Fruit fly (Drosophila melanogaster) whole organism, embryonic: Measurements from ENCODE around the gene Kdm3.

Experiments used
- Asciz ChIP-seq: fragments of 200-800 bp; sonication (Bioruptor generic); optimal IDR thresholded peaks from 2 replicates; lab custom pipeline; 2017; ENCODE audit warnings: missing biosample characterization, mild to moderate bottlenecking, missing genetic modification characterization, missing genetic modification reagents
- CG10431 ChIP-seq: fragments of 200-800 bp; sonication (Bioruptor generic); optimal IDR thresholded peaks from 3 replicates; lab custom pipeline; 2018; ENCODE audit warnings: missing biosample characterization, mild to moderate bottlenecking, missing genetic modification characterization
- CG11398 ChIP-seq: fragments of 200-800 bp; sonication (Bioruptor generic); optimal IDR thresholded peaks from 2 replicates; lab custom pipeline; 2016; ENCODE audit warnings: missing biosample characterization, missing genetic modification characterization
- CG11723 ChIP-seq: fragments of 200-800 bp; sonication (Bioruptor generic); optimal IDR thresholded peaks from 2 replicates; lab custom pipeline; 2017; ENCODE audit warnings: missing biosample characterization, mild to moderate bottlenecking, missing genetic modification characterization
- CG14441 ChIP-seq: fragments of 200-800 bp; sonication (Bioruptor generic); IDR thresholded peaks from 2 replicates; pipeline ENCODE4 v1.3.6; 2022; ENCODE audit warnings: missing biosample characterization, missing genetic modification characterization
- CG14860 ChIP-seq: fragments of 200-800 bp; sonication (Bioruptor generic); IDR thresholded peaks from 3 replicates; pipeline ENCODE4 v1.3.6; 2022; ENCODE audit warnings: missing biosample characterization, missing genetic modification characterization; ENCODE audit not compliant: partially characterized antibody
- CG15011 ChIP-seq: fragments of 200-800 bp; sonication (Bioruptor generic); optimal IDR thresholded peaks from 3 replicates; lab custom pipeline; 2018; ENCODE audit warnings: missing biosample characterization, mild to moderate bottlenecking, missing genetic modification characterization
- CG15073 ChIP-seq: fragments of 200-800 bp; sonication (Bioruptor generic); optimal IDR thresholded peaks from 2 replicates; lab custom pipeline; 2016; ENCODE audit warnings: missing biosample characterization, missing genetic modification characterization
- CG1647 ChIP-seq: fragments of 200-800 bp; sonication (Bioruptor generic); optimal IDR thresholded peaks from 3 replicates; lab custom pipeline; 2016; ENCODE audit warnings: missing biosample characterization, missing genetic modification characterization
- CG2116 ChIP-seq: fragments of 200-800 bp; sonication (Bioruptor generic); optimal IDR thresholded peaks from 3 replicates; lab custom pipeline; 2018; ENCODE audit warnings: missing biosample characterization, mild to moderate bottlenecking, missing genetic modification characterization
- CG32767 ChIP-seq: fragments of 200-800 bp; sonication (Bioruptor generic); IDR thresholded peaks from 2 replicates; pipeline ENCODE4 v1.3.6; 2022; ENCODE audit warnings: missing biosample characterization, missing genetic modification characterization
- CG32772 ChIP-seq: fragments of 200-800 bp; sonication (Bioruptor generic); IDR thresholded peaks from 2 replicates; pipeline ENCODE4 v1.3.6; 2022; ENCODE audit warnings: missing biosample characterization, missing genetic modification characterization
- CG4730 ChIP-seq: fragments of 200-800 bp; sonication (Bioruptor generic); IDR thresholded peaks from 2 replicates; pipeline ENCODE4 v1.3.6; 2022; ENCODE audit warnings: missing biosample characterization, missing genetic modification characterization
- CG5180 ChIP-seq: fragments of 200-800 bp; sonication (Bioruptor generic); optimal IDR thresholded peaks from 3 replicates; lab custom pipeline; 2017; ENCODE audit warnings: missing biosample characterization, missing genetic modification characterization, mild to moderate bottlenecking, moderate library complexity, missing genetic modification reagents
- CG5953 ChIP-seq: fragments of 200-800 bp; sonication (Bioruptor generic); IDR thresholded peaks from 2 replicates; pipeline ENCODE4 v1.3.6; 2022; ENCODE audit warnings: missing biosample characterization, missing genetic modification characterization
- CG6683 ChIP-seq: fragments of 200-800 bp; sonication (Bioruptor generic); optimal IDR thresholded peaks from 2 replicates; lab custom pipeline; 2017; ENCODE audit warnings: missing biosample characterization, mild to moderate bottlenecking, missing genetic modification characterization, missing genetic modification reagents
- CG7372 ChIP-seq: fragments of 200-800 bp; sonication (Bioruptor generic); IDR thresholded peaks from 2 replicates; pipeline ENCODE4 v1.3.6; 2022; ENCODE audit warnings: missing biosample characterization, missing genetic modification characterization
- CG7786 ChIP-seq: fragments of 200-800 bp; sonication (Bioruptor generic); optimal IDR thresholded peaks from 2 replicates; lab custom pipeline; 2016; ENCODE audit warnings: missing biosample characterization, missing genetic modification characterization
- CG8281 ChIP-seq: fragments of 200-800 bp; sonication (Bioruptor generic); optimal IDR thresholded peaks from 2 replicates; lab custom pipeline; 2018; ENCODE audit warnings: missing biosample characterization, mild to moderate bottlenecking, missing genetic modification characterization, moderate library complexity
- CG8765 ChIP-seq: fragments of 200-800 bp; sonication (Bioruptor generic); IDR thresholded peaks from 2 replicates; pipeline ENCODE4 v1.3.6; 2022; ENCODE audit warnings: missing biosample characterization, missing genetic modification characterization
- CG8924 ChIP-seq: fragments of 200-800 bp; optimal IDR thresholded peaks from 3 replicates; lab custom pipeline; 2019; ENCODE audit warnings: missing biosample characterization, mild to moderate bottlenecking, missing genetic modification characterization, moderate library complexity
- CoRest ChIP-seq: fragments of 200-800 bp; sonication (Bioruptor generic); optimal IDR thresholded peaks from 3 replicates; lab custom pipeline; 2018; ENCODE audit warnings: missing biosample characterization, mild to moderate bottlenecking, missing genetic modification characterization, moderate library complexity
- Ets97D ChIP-seq: fragments of 200-800 bp; sonication (Bioruptor generic); optimal IDR thresholded peaks from 3 replicates; lab custom pipeline; 2016; ENCODE audit warnings: missing biosample characterization, missing genetic modification characterization
- Fer3 ChIP-seq: fragments of 200-800 bp; sonication (Bioruptor generic); optimal IDR thresholded peaks from 2 replicates; lab custom pipeline; 2018; ENCODE audit warnings: missing biosample characterization, mild to moderate bottlenecking, missing genetic modification characterization, moderate library complexity
- Gug ChIP-seq: fragments of 200-800 bp; sonication (Bioruptor generic); IDR thresholded peaks from 4 replicates; pipeline ENCODE4 v1.3.6; 2022; ENCODE audit warnings: missing biosample characterization, missing genetic modification characterization
- HLH4C ChIP-seq: fragments of 200-800 bp; sonication (Bioruptor generic); IDR thresholded peaks from 3 replicates; pipeline ENCODE4 v1.3.6; 2022; ENCODE audit warnings: missing biosample characterization, missing genetic modification characterization; ENCODE audit not compliant: partially characterized antibody
- HLH54F ChIP-seq: fragments of 200-800 bp; sonication (Bioruptor generic); optimal IDR thresholded peaks from 3 replicates; lab custom pipeline; 2016; ENCODE audit warnings: missing biosample characterization, missing genetic modification characterization
- Kr ChIP-seq: fragments of 200-800 bp; sonication (Bioruptor generic); optimal IDR thresholded peaks from 2 replicates; lab custom pipeline; 2017; ENCODE audit warnings: missing biosample characterization, mild to moderate bottlenecking, missing genetic modification characterization
- Lhr ChIP-seq: fragments of 200-800 bp; sonication (Bioruptor generic); optimal IDR thresholded peaks from 3 replicates; lab custom pipeline; 2017; ENCODE audit warnings: mild to moderate bottlenecking, missing biosample characterization, missing genetic modification reagents, missing genetic modification characterization
- Lpt ChIP-seq: fragments of >200 bp; optimal IDR thresholded peaks from 2 replicates; lab custom pipeline; 2018; ENCODE audit warnings: missing biosample characterization, missing genetic modification characterization
- Max ChIP-seq: fragments of 200-800 bp; sonication (Bioruptor generic); optimal IDR thresholded peaks from 2 replicates; lab custom pipeline; 2016; ENCODE audit warnings: missing biosample characterization, mild to moderate bottlenecking, missing genetic modification characterization
- Meics ChIP-seq: fragments of 200-800 bp; sonication (Bioruptor generic); optimal IDR thresholded peaks from 2 replicates; lab custom pipeline; 2017; ENCODE audit warnings: missing biosample characterization, mild to moderate bottlenecking, missing genetic modification characterization
- crp ChIP-seq, 2 experiments: fragments of 200-800 bp; sonication (Bioruptor generic); optimal IDR thresholded peaks; 2 replicates in 1 of 2; 3 replicates in 1 of 2; lab custom pipeline; 2017; ENCODE audit warnings: missing biosample characterization in 2 of 2, missing genetic modification characterization in 2 of 2, mild to moderate bottlenecking in 1 of 2, moderate library complexity in 1 of 2
- cwo ChIP-seq: fragments of 200-800 bp; sonication (Bioruptor generic); optimal IDR thresholded peaks from 3 replicates; lab custom pipeline; 2017; ENCODE audit warnings: missing biosample characterization, missing genetic modification characterization, mild to moderate bottlenecking, moderate library complexity, missing genetic modification reagents
- da ChIP-seq: fragments of 200-800 bp; sonication (Bioruptor generic); optimal IDR thresholded peaks from 2 replicates; lab custom pipeline; 2016; ENCODE audit warnings: missing biosample characterization, missing genetic modification characterization
- dan ChIP-seq: fragments of 200-800 bp; sonication (Bioruptor generic); IDR thresholded peaks from 2 replicates; pipeline ENCODE4 v1.3.6; 2022; ENCODE audit warnings: missing biosample characterization, missing genetic modification characterization
- disco-r ChIP-seq: fragments of 200-800 bp; sonication (Bioruptor generic); optimal IDR thresholded peaks from 2 replicates; lab custom pipeline; 2016; ENCODE audit warnings: missing biosample characterization, missing genetic modification characterization
- ems ChIP-seq: fragments of 200-800 bp; sonication (Bioruptor generic); optimal IDR thresholded peaks from 3 replicates; lab custom pipeline; 2016; ENCODE audit warnings: missing biosample characterization, missing genetic modification characterization
- lab ChIP-seq: fragments of 200-800 bp; sonication (Bioruptor generic); optimal IDR thresholded peaks from 3 replicates; lab custom pipeline; 2017; ENCODE audit warnings: missing biosample characterization, missing genetic modification characterization, mild to moderate bottlenecking, moderate library complexity, missing genetic modification reagents
- lbe ChIP-seq: fragments of 200-800 bp; sonication (Bioruptor generic); optimal IDR thresholded peaks from 2 replicates; lab custom pipeline; 2016; ENCODE audit warnings: missing biosample characterization, mild to moderate bottlenecking, missing genetic modification characterization
- pan ChIP-seq, 4 experiments: fragments of >200 bp in 3 of 4; fragments of 200-800 bp in 1 of 4; sonication (Bioruptor generic) in 1 of 4; optimal IDR thresholded peaks in 3 of 4; IDR thresholded peaks in 1 of 4; 2 replicates each; pipeline versions ENCODE4 v1.3.6 to Lab custom; 2017 to 2022; ENCODE audit warnings: missing biosample characterization in 2 of 4, missing genetic modification characterization in 2 of 4, mixed read lengths in 1 of 4
- sd ChIP-seq: fragments of 200-800 bp; sonication (Bioruptor generic); optimal IDR thresholded peaks from 3 replicates; lab custom pipeline; 2018; ENCODE audit warnings: missing biosample characterization, mild to moderate bottlenecking, missing genetic modification characterization, moderate library complexity
- seq ChIP-seq: fragments of 200-800 bp; sonication (Bioruptor generic); IDR thresholded peaks from 2 replicates; pipeline ENCODE4 v1.3.6; 2022; ENCODE audit warnings: missing biosample characterization, missing genetic modification characterization
- tap ChIP-seq: fragments of 200-800 bp; optimal IDR thresholded peaks from 3 replicates; lab custom pipeline; 2019; ENCODE audit warnings: missing biosample characterization, mild to moderate bottlenecking, missing genetic modification characterization, moderate library complexity
- tio ChIP-seq: fragments of 200-800 bp; sonication (Bioruptor generic); optimal IDR thresholded peaks from 2 replicates; lab custom pipeline; 2017; ENCODE audit warnings: missing biosample characterization, missing genetic modification characterization, inconsistent platforms
- tll ChIP-seq, 2 experiments: fragments of 200-800 bp in 1 of 2; fragments of >200 bp in 1 of 2; sonication (Bioruptor generic) in 1 of 2; optimal IDR thresholded peaks; 2 replicates each; lab custom pipeline; 2017 to 2019; ENCODE audit warnings: missing biosample characterization in 2 of 2, missing genetic modification characterization in 2 of 2, mild to moderate bottlenecking in 1 of 2, moderate library complexity in 1 of 2
- unc-4 ChIP-seq: fragments of 200-800 bp; sonication (Bioruptor generic); IDR thresholded peaks from 2 replicates; pipeline ENCODE4 v1.3.6; 2022; ENCODE audit warnings: missing biosample characterization, missing genetic modification characterization; ENCODE audit not compliant: partially characterized antibody
- zf30C ChIP-seq: fragments of 200-800 bp; sonication (Bioruptor generic); optimal IDR thresholded peaks from 3 replicates; lab custom pipeline; 2018; ENCODE audit warnings: missing biosample characterization, mild to moderate bottlenecking, missing genetic modification characterization

The Kdm3 gene

DNA sequence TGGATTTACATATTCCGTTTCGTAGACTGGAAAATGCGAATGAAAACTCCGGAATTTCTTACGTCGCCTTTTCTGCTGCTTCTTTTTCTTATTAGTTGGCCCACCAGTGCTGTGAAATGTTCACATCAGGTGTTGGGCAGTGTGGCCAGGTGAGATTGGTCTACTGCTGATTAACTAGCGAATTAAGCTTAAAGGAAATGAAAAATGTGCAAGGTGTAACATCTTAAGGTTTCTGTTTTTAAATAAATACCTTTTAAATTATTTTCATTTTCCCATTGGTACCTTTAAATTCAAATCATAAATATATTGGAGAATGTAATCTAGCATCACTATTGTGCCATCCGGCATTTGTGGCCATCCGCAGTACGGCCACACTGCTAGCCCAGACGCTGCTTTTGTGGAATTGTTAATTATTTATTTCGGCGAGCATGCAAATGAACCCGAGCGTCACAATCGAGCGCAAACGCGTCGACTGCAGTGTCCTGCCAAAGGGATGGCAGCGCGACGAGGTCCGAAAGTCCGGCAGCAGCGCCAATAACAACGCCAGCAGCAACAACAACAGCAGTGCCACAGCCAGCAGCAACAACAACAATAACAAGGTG is 43.7 kb downstream of the Kdm3 start, which contains the start of the genes AP-1mu and MBD-like (continued):
- TF ChIP-seq CG11398: peak; percentile 34
- no peak for TF ChIP-seq HLH4C (GFP tag; lab: Robert Waterston, UW)
- no peak for TF ChIP-seq CG6683
- peak; percentile 48 for TF ChIP-seq Meics (GFP tag; lab: Kevin White, UChicago)
- TF ChIP-seq crp (GFP tag; optimal IDR thresholded peaks at IDR 0.05; lab: Kevin White, UChicago): peak in 1 of 2 experiments; percentile 76
- peak; percentile 15 for TF ChIP-seq CG11723 (GFP tag; lab: Kevin White, UChicago)
- peak; percentile 43; the same call in 1 of the 2 replicates for TF ChIP-seq CG8765 (GFP tag; lab: Robert Waterston, UW)
- peak; percentile 16 for TF ChIP-seq da (GFP tag; lab: Kevin White, UChicago)
- TF ChIP-seq ems (GFP tag; lab: Kevin White, UChicago): peak; percentile 69
- TF ChIP-seq tio (GFP tag; lab: Kevin White, UChicago): no peak
- no peak for TF ChIP-seq Lpt (GFP tag; lab: Kevin White, UChicago)
- TF ChIP-seq dan: 0 out of 2 replicates have a peak, but pooled peaks have one; percentile 16
- TF ChIP-seq CG10431: peak; percentile 3
- no peak for TF ChIP-seq cwo (GFP tag; lab: Kevin White, UChicago)
- peak; percentile 76 for TF ChIP-seq Max (GFP tag; lab: Kevin White, UChicago)
- TF ChIP-seq CoRest (tag; lab: Kevin White, UChicago): peak; percentile 72
- no peak for TF ChIP-seq Asciz (GFP tag; lab: Kevin White, UChicago)
- peak; percentile 34 for TF ChIP-seq CG1647
- TF ChIP-seq CG32772 (GFP tag; lab: Robert Waterston, UW): peak; percentile 64
- TF ChIP-seq tap (tag; lab: Kevin White, UChicago): no peak
- TF ChIP-seq unc-4: no peak
- TF ChIP-seq sd (tag; lab: Kevin White, UChicago): peak; percentile 80
- TF ChIP-seq zf30C (GFP tag; lab: Kevin White, UChicago): no peak
- 0 out of 2 replicates have a peak, but pooled peaks have one; percentile 45 for TF ChIP-seq CG32767
- TF ChIP-seq lbe: peak; percentile 60
- TF ChIP-seq CG7786 (GFP tag; lab: Kevin White, UChicago): peak; percentile 60
- TF ChIP-seq CG15011 (GFP tag; lab: Kevin White, UChicago): no peak
- no peak for TF ChIP-seq tll (GFP tag; optimal IDR thresholded peaks at IDR 0.05; lab: Kevin White, UChicago)
- TF ChIP-seq CG5953 (GFP tag; lab: Robert Waterston, UW): no peak
- peak; percentile 66 for TF ChIP-seq Lhr
- peak; percentile 61; the same call in 3 of the 4 replicates for TF ChIP-seq Gug (GFP tag; lab: Robert Waterston, UW)
- TF ChIP-seq seq (GFP tag; lab: Robert Waterston, UW): no peak
- peak; percentile 50 for TF ChIP-seq CG14441 (GFP tag; lab: Robert Waterston, UW)
- no peak for TF ChIP-seq CG15073 (GFP tag; lab: Kevin White, UChicago)
- TF ChIP-seq CG2116 (GFP tag; lab: Kevin White, UChicago): peak; percentile 72
- peak; percentile 61 for TF ChIP-seq Ets97D (GFP tag; lab: Kevin White, UChicago)
- TF ChIP-seq CG7372 (GFP tag; lab: Robert Waterston, UW): peak; percentile 60
- TF ChIP-seq CG8924 (tag; lab: Kevin White, UChicago): peak; percentile 63
- TF ChIP-seq pan (optimal IDR thresholded peaks at IDR 0.05; lab: Kevin White, UChicago): no peak
- peak in 1 of 2 experiments; percentile 56 for TF ChIP-seq pan (GFP tag; optimal IDR thresholded peaks at IDR 0.05 in 1 of 2, IDR thresholded peaks at IDR 0.05 in 1 of 2)
- TF ChIP-seq Fer3: peak; percentile 53
- no peak for TF ChIP-seq CG5180 (GFP tag; lab: Kevin White, UChicago)
- TF ChIP-seq HLH54F: peak; percentile 80
- TF ChIP-seq Kr (GFP tag; lab: Kevin White, UChicago): no peak
- no peak for TF ChIP-seq CG8281 (tag; lab: Kevin White, UChicago)
- TF ChIP-seq lab (GFP tag; lab: Kevin White, UChicago): peak; percentile 61
- TF ChIP-seq CG4730 (GFP tag; lab: Robert Waterston, UW): peak; percentile 56
- no peak for TF ChIP-seq disco-r (GFP tag; lab: Kevin White, UChicago)
- no peak for TF ChIP-seq CG14860
